Fruit fly (Drosophila melanogaster): ENCODE measurements around the gene CG2187.

DNA sequence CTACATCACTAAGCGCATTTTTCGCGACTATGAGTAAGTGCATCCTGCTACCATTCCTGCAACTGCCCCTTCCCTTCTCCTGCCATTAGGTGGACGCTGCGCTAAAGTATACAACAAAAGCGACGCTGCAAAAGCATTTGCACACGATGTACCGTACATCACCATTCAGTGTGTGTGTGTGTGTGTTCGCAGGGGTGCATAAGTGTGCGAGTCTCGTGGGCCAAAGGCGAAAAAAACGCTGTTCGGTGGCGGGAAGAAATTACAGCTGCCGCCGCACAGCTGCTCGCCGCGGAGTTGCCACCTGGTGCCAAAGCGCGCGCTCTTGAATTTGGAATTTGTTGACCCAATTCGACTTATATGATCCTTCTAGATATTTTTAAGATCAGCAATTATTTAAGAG is 36.0 kb upstream of the CG2187 start:
- TF ChIP-seq psq (optimal IDR thresholded peaks at IDR 0.05) = no peak
- no peak for TF ChIP-seq pan (optimal IDR thresholded peaks at IDR 0.05)
- no peak for TF ChIP-seq CG8478 (optimal IDR thresholded peaks at IDR 0.05)
- no peak for TF ChIP-seq usp (GFP tag; optimal IDR thresholded peaks at IDR 0.05)
- TF ChIP-seq EcR (GFP tag; optimal IDR thresholded peaks at IDR 0.05) = no peak
- TF ChIP-seq Dll (optimal IDR thresholded peaks at IDR 0.05) = no peak
